Worm (Caenorhabditis elegans) whole organism, late embryonic: ENCODE results near the gene ZK470.14.

ENCODE experiments used
- C08G9.2 ChIP-seq: sonication (generic microtip); optimal IDR thresholded peaks from 2 replicates; lab custom pipeline; 2016; ENCODE audit warnings: mild to moderate bottlenecking, missing genetic modification characterization, moderate library complexity, missing compliant biosample characterization
- ama-1 ChIP-seq: fragments of 150-350 bp; optimal IDR thresholded peaks from 2 replicates; lab custom pipeline; 2014
- ceh-34 ChIP-seq: sonication (generic microtip); optimal IDR thresholded peaks from 2 replicates; lab custom pipeline; 2016; ENCODE audit warnings: mild to moderate bottlenecking, missing genetic modification characterization, missing compliant biosample characterization
- ceh-45 ChIP-seq: fragments of 200-800 bp; sonication (Bioruptor generic); IDR thresholded peaks from 2 replicates; pipeline ENCODE4 v1.3.6; 2022; ENCODE audit warnings: missing genetic modification reagents, missing genetic modification characterization, missing compliant biosample characterization
- ceh-6 ChIP-seq: fragments of 200-800 bp; sonication (Bioruptor generic); optimal IDR thresholded peaks from 2 replicates; lab custom pipeline; 2018; ENCODE audit warnings: mild to moderate bottlenecking, missing genetic modification characterization, missing compliant biosample characterization
- ceh-9 ChIP-seq: sonication (generic microtip); optimal IDR thresholded peaks from 2 replicates; lab custom pipeline; 2016; ENCODE audit warnings: mild to moderate bottlenecking, missing genetic modification characterization, inconsistent platforms, missing compliant biosample characterization
- elt-2 ChIP-seq: sonication (generic microtip); optimal IDR thresholded peaks from 2 replicates; lab custom pipeline; 2016; ENCODE audit warnings: missing genetic modification reagents, missing genetic modification characterization, missing compliant biosample characterization
- fkh-10 ChIP-seq: fragments of 150-350 bp; optimal IDR thresholded peaks from 2 replicates; lab custom pipeline; 2014; ENCODE audit warnings: missing biosample characterization, missing genetic modification reagents, missing genetic modification characterization
- hlh-6 ChIP-seq: sonication (generic microtip); optimal IDR thresholded peaks from 2 replicates; lab custom pipeline; 2016; ENCODE audit warnings: missing genotype, missing genetic modification characterization, missing compliant biosample characterization
- mec-3 ChIP-seq: sonication (generic microtip); optimal IDR thresholded peaks from 2 replicates; lab custom pipeline; 2016; ENCODE audit warnings: borderline replicate concordance, missing genetic modification characterization, missing compliant biosample characterization
- odd-2 ChIP-seq: sonication (generic microtip); optimal IDR thresholded peaks from 2 replicates; lab custom pipeline; 2017; ENCODE audit warnings: antibody characterized with exemption, mild to moderate bottlenecking, missing genetic modification characterization, missing compliant biosample characterization
- tbx-2 ChIP-seq: sonication (generic microtip); optimal IDR thresholded peaks from 2 replicates; lab custom pipeline; 2016; ENCODE audit warnings: missing genetic modification characterization, missing compliant biosample characterization
- unc-55 ChIP-seq: sonication (generic microtip); optimal IDR thresholded peaks from 2 replicates; lab custom pipeline; 2017; ENCODE audit warnings: missing biosample characterization, missing genetic modification reagents, missing genetic modification characterization

DNA sequence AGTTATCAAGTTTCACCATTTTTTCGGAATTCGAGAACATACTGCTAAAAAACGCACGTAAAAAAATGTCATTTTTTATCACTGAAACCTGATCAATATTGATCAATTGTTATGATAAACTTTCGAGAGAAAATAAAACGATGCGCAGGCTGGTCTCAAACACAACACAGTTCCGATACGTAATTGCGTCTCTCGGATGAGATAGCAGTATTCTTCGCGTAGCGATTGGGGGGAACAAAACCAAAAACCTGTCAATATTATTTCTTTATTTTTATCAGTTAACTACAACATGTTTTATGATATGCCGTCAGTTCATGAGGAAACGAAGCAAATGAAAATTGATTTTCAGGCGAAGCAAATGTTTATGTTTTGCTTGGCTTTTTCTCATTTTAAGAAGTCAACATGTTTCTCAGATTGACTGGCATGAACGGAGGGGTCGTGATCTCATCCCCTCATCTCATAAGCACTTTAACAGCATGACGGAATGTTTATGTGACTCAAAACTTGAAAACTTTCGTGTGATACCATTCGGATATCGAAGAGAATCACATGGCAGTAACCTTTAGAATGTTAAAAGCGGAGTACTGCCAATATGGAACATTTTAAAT is 48.4 kb downstream of the ZK470.14 start:
- TF ChIP-seq odd-2 (tag; lab: Kevin White, UChicago) (no peak), tbx-2 (tag; lab: Kevin White, UChicago) (no peak), mec-3 (tag; lab: Kevin White, UChicago) (no peak), elt-2 (tag; lab: Kevin White, UChicago) (peak; percentile 65), unc-55 (GFP tag; lab: Kevin White, UChicago) (no peak), ama-1 (lab: Kevin White, UChicago) (no peak), ceh-34 (tag; lab: Kevin White, UChicago) (no peak), ceh-6 (GFP tag; lab: Kevin White, UChicago) (no peak), hlh-6 (tag; lab: Kevin White, UChicago) (no peak), C08G9.2 (tag; lab: Kevin White, UChicago) (no peak), ceh-9 (tag; lab: Kevin White, UChicago) (no peak), ceh-45 (GFP tag; lab: Robert Waterston, UW) (no peak), fkh-10 (GFP tag; lab: Kevin White, UChicago) (no peak)
